Fruit fly (Drosophila melanogaster): Measurements from ENCODE around the gene Ggt-1.
A peak's percentile ranks its signal among the peaks of the same experiment; 100 is the strongest.

The Ggt-1 gene

dm6 chrX:18515205-18515921, 3.0 kb upstream of the Ggt-1 start, which contains the start of the genes Bx and HisRS (continued):
- no peak for TF ChIP-seq hkb (optimal IDR thresholded peaks at IDR 0.05)
- TF ChIP-seq hkb (GFP tag; IDR thresholded peaks at IDR 0.05), result 0 out of 2 replicates have a peak, but pooled peaks have one; percentile 26
- no peak for TF ChIP-seq CG16815 (GFP tag; optimal IDR thresholded peaks at IDR 0.05)
- no peak for TF ChIP-seq chinmo (GFP tag; IDR thresholded peaks at IDR 0.05; ENCODE audit: partially characterized antibody)
- no peak for TF ChIP-seq eyg (GFP tag; optimal IDR thresholded peaks at IDR 0.05)
- TF ChIP-seq gro (GFP tag; optimal IDR thresholded peaks at IDR 0.05), result peak; percentile 37
- no peak for TF ChIP-seq wek (GFP tag; optimal IDR thresholded peaks at IDR 0.05)
- TF ChIP-seq Spps (tag; optimal IDR thresholded peaks at IDR 0.05), result no peak
- TF ChIP-seq Med (GFP tag), result peak; percentile 83
- TF ChIP-seq CoRest (tag; optimal IDR thresholded peaks at IDR 0.05), result peak; percentile 16
- no peak for TF ChIP-seq ash1 (GFP tag; optimal IDR thresholded peaks at IDR 0.05)
- no peak for TF ChIP-seq emc (GFP tag; optimal IDR thresholded peaks at IDR 0.05)
- TF ChIP-seq PHDP (tag; optimal IDR thresholded peaks at IDR 0.05), result no peak
- no peak for TF ChIP-seq CG17912 (GFP tag; optimal IDR thresholded peaks at IDR 0.05)
- TF ChIP-seq CG14014 (GFP tag; IDR thresholded peaks at IDR 0.05), result no peak
- TF ChIP-seq ATbp (GFP tag; optimal IDR thresholded peaks at IDR 0.05), result no peak
- no peak for TF ChIP-seq Dfd (GFP tag; optimal IDR thresholded peaks at IDR 0.05)
- no peak for TF ChIP-seq NFAT (GFP tag; IDR thresholded peaks at IDR 0.05)
- TF ChIP-seq YL-1 (GFP tag; optimal IDR thresholded peaks at IDR 0.05), result peak; percentile 19
- no peak for TF ChIP-seq Ravus (GFP tag; IDR thresholded peaks at IDR 0.05)
- peak; percentile 77 for TF ChIP-seq CG9797 (GFP tag; optimal IDR thresholded peaks at IDR 0.05)
- TF ChIP-seq Eip74EF (GFP tag; optimal IDR thresholded peaks at IDR 0.05), result no peak
- TF ChIP-seq tna (GFP tag; IDR thresholded peaks at IDR 0.05; ENCODE audit: partially characterized antibody), result no peak
- TF ChIP-seq p53 (GFP tag; optimal IDR thresholded peaks at IDR 0.05), result no peak
- peak in 1 of 2 experiments; percentile 51 for TF ChIP-seq crp (GFP tag; optimal IDR thresholded peaks at IDR 0.05)
- TF ChIP-seq slou (GFP tag; optimal IDR thresholded peaks at IDR 0.05), result no peak
- TF ChIP-seq pho (GFP tag; optimal IDR thresholded peaks at IDR 0.05), result no peak
- no peak for TF ChIP-seq ac (GFP tag; optimal IDR thresholded peaks at IDR 0.05)
- no peak for TF ChIP-seq HLH4C (GFP tag; IDR thresholded peaks at IDR 0.05; ENCODE audit: partially characterized antibody)
- no peak for TF ChIP-seq ap (GFP tag; IDR thresholded peaks at IDR 0.05)
- TF ChIP-seq CG7271 (tag; optimal IDR thresholded peaks at IDR 0.05), result no peak

dm6 chrX:18514767-18515166, 2.4 kb upstream of the Ggt-1 start, which contains the start of gene CG6470:
Gene CG6470 (minus strand): TSS chrX:18514867.
- TF ChIP-seq pfk (GFP tag; optimal IDR thresholded peaks at IDR 0.05) (no peak), CG31388 (GFP tag; optimal IDR thresholded peaks at IDR 0.05) (no peak), CG4360 (GFP tag; IDR thresholded peaks at IDR 0.05) (no peak)

- TF ChIP-seq CG2678 (tag; optimal IDR thresholded peaks at IDR 0.05) (peak; percentile 60), MBD-R2 (GFP tag; IDR thresholded peaks at IDR 0.05) (no peak), PHDP (tag; optimal IDR thresholded peaks at IDR 0.05) (peak; percentile 24), Hmr (GFP tag; optimal IDR thresholded peaks at IDR 0.05) (peak; percentile 2), CG1647 (GFP tag; optimal IDR thresholded peaks at IDR 0.05) (no peak), CG4328 (GFP tag; optimal IDR thresholded peaks at IDR 0.05) (no peak), CG18011 (GFP tag; optimal IDR thresholded peaks at IDR 0.05) (no peak), CG14860 (GFP tag; IDR thresholded peaks at IDR 0.05; ENCODE audit: partially characterized antibody) (no peak), CG34376 (GFP tag; optimal IDR thresholded peaks at IDR 0.05) (peak; percentile 16), CG8290 (GFP tag; optimal IDR thresholded peaks at IDR 0.05) (no peak), CG8290 (tag; optimal IDR thresholded peaks at IDR 0.05) (peak in 1 of 2 experiments; percentile 58), psq (GFP tag; optimal IDR thresholded peaks at IDR 0.05) (no peak), CG15269 (tag; optimal IDR thresholded peaks at IDR 0.05) (peak; percentile 43), pan (optimal IDR thresholded peaks at IDR 0.05) (no peak), pan (GFP tag; optimal IDR thresholded peaks at IDR 0.05 in 1 of 2, IDR thresholded peaks at IDR 0.05 in 1 of 2) (no peak), Med (GFP tag) (peak; percentile 63), Sox102F (GFP tag; optimal IDR thresholded peaks at IDR 0.05) (no peak)
Measured at dm6 chrX:18510884-18511283, 1.4 kb downstream of the Ggt-1 start.

All from whole organism, embryonic.